Worm (Caenorhabditis elegans): ENCODE results near the gene cpin-1.

- TF ChIP-seq lsy-2 (tag; optimal IDR thresholded peaks at IDR 0.05): no peak
- no peak for TF ChIP-seq R02D3.7 (tag; optimal IDR thresholded peaks at IDR 0.05)
- TF ChIP-seq dmd-4 (tag; optimal IDR thresholded peaks at IDR 0.05): no peak
- TF ChIP-seq ztf-11 (tag; optimal IDR thresholded peaks at IDR 0.05): no peak
- TF ChIP-seq mab-5 (tag; optimal IDR thresholded peaks at IDR 0.05): no peak
- TF ChIP-seq ceh-82 (tag; optimal IDR thresholded peaks at IDR 0.05): no peak
- TF ChIP-seq nhr-77 (tag; optimal IDR thresholded peaks at IDR 0.05): no peak
- no peak for TF ChIP-seq egl-27 (tag; optimal IDR thresholded peaks at IDR 0.05)
- TF ChIP-seq nhr-11 (tag; optimal IDR thresholded peaks at IDR 0.05): no peak
- no peak for TF ChIP-seq Y55F3AM.14 (GFP tag; optimal IDR thresholded peaks at IDR 0.05)
- TF ChIP-seq snpc-4 (tag; optimal IDR thresholded peaks at IDR 0.05): no peak
- TF ChIP-seq ceh-16 (tag; optimal IDR thresholded peaks at IDR 0.05): no peak
- TF ChIP-seq unc-62 (GFP tag; optimal IDR thresholded peaks at IDR 0.05): no peak
- no peak for TF ChIP-seq aly-2 (tag; optimal IDR thresholded peaks at IDR 0.05)
Observed at ce11 chrIV:9423095-9423494, 27.4 kb upstream of the cpin-1 start, which contains the start of gene srxa-2.
